Worm (Caenorhabditis elegans): ENCODE data around the gene lys-4.

lys-4 gene

ce11 chrIV:11582450-11583166 is 40.4 kb downstream of the lys-4 start (continued):
- TF ChIP-seq F37D6.2 (tag; optimal IDR thresholded peaks at IDR 0.05) = no peak
- no peak for TF ChIP-seq ceh-20 (GFP tag; IDR thresholded peaks at IDR 0.05)
- TF ChIP-seq daf-12 (tag; optimal IDR thresholded peaks at IDR 0.05) = no peak
- no peak for TF ChIP-seq cey-2 (tag; optimal IDR thresholded peaks at IDR 0.05; ENCODE audit: borderline replicate concordance, insufficient read depth)
- TF ChIP-seq ceh-82 (tag; optimal IDR thresholded peaks at IDR 0.05) = no peak
- no peak for TF ChIP-seq lin-38 (GFP tag; IDR thresholded peaks at IDR 0.05)
- TF ChIP-seq nhr-48 (tag; optimal IDR thresholded peaks at IDR 0.05) = no peak
- TF ChIP-seq unc-39 (tag; optimal IDR thresholded peaks at IDR 0.05) = no peak
- TF ChIP-seq aha-1 (tag) = peak; percentile 12
- TF ChIP-seq lin-29 (GFP tag; IDR thresholded peaks at IDR 0.05) = no peak
- no peak for TF ChIP-seq zfp-3 (GFP tag; conservative IDR thresholded peaks at IDR 0.05)
- no peak for TF ChIP-seq attf-4 (tag; optimal IDR thresholded peaks at IDR 0.05)
- no peak for TF ChIP-seq nhr-25 (tag; optimal IDR thresholded peaks at IDR 0.05; ENCODE audit: borderline replicate concordance, insufficient read depth)
- TF ChIP-seq hmg-1.1 (GFP tag; IDR thresholded peaks at IDR 0.05) = no peak
- no peak for TF ChIP-seq nhr-41 (GFP tag; IDR thresholded peaks at IDR 0.05)
- TF ChIP-seq hlh-30 (tag; optimal IDR thresholded peaks at IDR 0.05; ENCODE audit: insufficient read depth) = no peak
- no peak for TF ChIP-seq F49E8.2 (tag; optimal IDR thresholded peaks at IDR 0.05; ENCODE audit: borderline replicate concordance)
- TF ChIP-seq nhr-76 (tag; optimal IDR thresholded peaks at IDR 0.05) = no peak
- peak; percentile 41 for TF ChIP-seq dve-1 (tag; optimal IDR thresholded peaks at IDR 0.05; ENCODE audit: insufficient read depth)
- peak; percentile 9 for TF ChIP-seq hlh-11 (tag; optimal IDR thresholded peaks at IDR 0.05)
- no peak for TF ChIP-seq nhr-6 (tag; optimal IDR thresholded peaks at IDR 0.05)
- TF ChIP-seq fos-1 (tag; optimal IDR thresholded peaks at IDR 0.05) = no peak
- no peak for TF ChIP-seq Y75B8A.6 (GFP tag; IDR thresholded peaks at IDR 0.05)
- no peak for TF ChIP-seq aly-2 (tag; optimal IDR thresholded peaks at IDR 0.05)
- TF ChIP-seq tra-1 (GFP tag; IDR thresholded peaks at IDR 0.05) = no peak
- no peak for TF ChIP-seq ztf-7 (tag; optimal IDR thresholded peaks at IDR 0.05)

DNA sequence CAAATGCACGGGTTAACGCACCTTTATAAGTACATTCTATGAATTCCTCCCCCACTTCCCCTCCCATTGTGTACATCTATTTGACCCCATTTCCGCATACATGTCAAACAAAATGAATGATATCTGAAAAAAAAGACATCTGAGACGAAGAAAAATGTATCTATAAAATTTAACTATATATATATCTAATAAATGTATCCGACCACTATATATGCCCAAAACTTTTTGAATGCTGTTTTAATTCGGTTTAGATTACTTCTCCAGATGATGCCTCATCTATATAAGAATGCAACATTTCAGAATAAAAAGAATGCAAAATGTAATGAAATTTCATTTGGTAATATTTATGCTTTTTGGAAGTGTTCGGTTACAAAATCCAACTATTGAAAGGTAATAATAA is 44.5 kb downstream of the lys-4 start, which contains the start of gene rib-1:
rib-1 (plus strand) TSS at position 301 of the 400 bp plus-strand sequence.
- TF ChIP-seq F49E8.2 (tag; optimal IDR thresholded peaks at IDR 0.05; ENCODE audit: borderline replicate concordance) = no peak
- no peak for TF ChIP-seq nhr-237 (tag; optimal IDR thresholded peaks at IDR 0.05)
- TF ChIP-seq D1046.2 (GFP tag; IDR thresholded peaks at IDR 0.05) = no peak
- no peak for TF ChIP-seq R02D3.7 (tag; optimal IDR thresholded peaks at IDR 0.05)

- TF ChIP-seq unc-62 (GFP tag; optimal IDR thresholded peaks at IDR 0.05 in 1 of 2) (peak in 1 of 2 experiments; percentile 84), unc-62 (tag; optimal IDR thresholded peaks at IDR 0.05) (no peak), rbr-2 (tag; optimal IDR thresholded peaks at IDR 0.05) (no peak), aha-1 (tag) (peak; percentile 95)
Observed at ce11 chrIV:11574331-11574730, 48.6 kb downstream of the lys-4 start.

ce11 chrIV:11572524-11572923 is 50.5 kb downstream of the lys-4 start:
- no peak for TF ChIP-seq Y105C5A.15 (GFP tag; IDR thresholded peaks at IDR 0.05)
- peak; percentile 17 for TF ChIP-seq mxl-3 (GFP tag; optimal IDR thresholded peaks at IDR 0.05)

All from whole organism, L4 larva.